Worm (Caenorhabditis elegans) whole organism, early embryonic: ENCODE results near the gene popl-5.

Experiments used
- B0310.2 ChIP-seq: sonication (generic microtip); optimal IDR thresholded peaks from 2 replicates; lab custom pipeline; 2016; ENCODE audit warnings: mild to moderate bottlenecking, missing genetic modification characterization, missing compliant biosample characterization
- aly-1 ChIP-seq: sonication (generic microtip); optimal IDR thresholded peaks from 2 replicates; lab custom pipeline; 2016; ENCODE audit warnings: missing genetic modification characterization, missing compliant biosample characterization
- ama-1 ChIP-seq: fragments of 150-350 bp; optimal IDR thresholded peaks from 2 replicates; lab custom pipeline; 2014
- ceh-13 ChIP-seq: fragments of 200-800 bp; sonication (Bioruptor generic); optimal IDR thresholded peaks from 2 replicates; lab custom pipeline; 2018; ENCODE audit warnings: mild to moderate bottlenecking, missing genetic modification characterization, missing compliant biosample characterization
- ets-7 ChIP-seq: sonication (generic microtip); optimal IDR thresholded peaks from 2 replicates; lab custom pipeline; 2016; ENCODE audit warnings: missing genotype, missing genetic modification characterization, missing compliant biosample characterization
- flt-1 ChIP-seq: fragments of 200-800 bp; sonication (Bioruptor generic); IDR thresholded peaks from 2 replicates; pipeline ENCODE4 v1.3.6; 2022; ENCODE audit warnings: missing genetic modification characterization, missing compliant biosample characterization
- hmbx-1 ChIP-seq: sonication (generic microtip); optimal IDR thresholded peaks from 2 replicates; lab custom pipeline; 2016; ENCODE audit warnings: mild to moderate bottlenecking, missing genetic modification characterization, missing compliant biosample characterization
- hmg-4 ChIP-seq: fragments of 200-800 bp; sonication (Bioruptor generic); optimal IDR thresholded peaks from 2 replicates; lab custom pipeline; 2018; ENCODE audit warnings: mild to moderate bottlenecking, missing genetic modification characterization, missing compliant biosample characterization
- hnd-1 ChIP-seq: sonication (generic microtip); optimal IDR thresholded peaks from 2 replicates; lab custom pipeline; 2016; ENCODE audit warnings: missing genetic modification characterization, missing compliant biosample characterization
- pes-1 ChIP-seq: fragments of 200-800 bp; sonication (Bioruptor generic); IDR thresholded peaks from 2 replicates; pipeline ENCODE4 v1.3.6; 2022; ENCODE audit warnings: missing genetic modification reagents, missing genetic modification characterization, missing compliant biosample characterization
- scrt-1 ChIP-seq: fragments of 200-800 bp; sonication (Bioruptor generic); IDR thresholded peaks from 2 replicates; pipeline ENCODE4 v1.3.6; 2022; ENCODE audit warnings: missing genetic modification characterization, missing compliant biosample characterization
- sea-1 ChIP-seq: fragments of 200-800 bp; sonication (Bioruptor generic); conservative IDR thresholded peaks from 2 replicates; pipeline ENCODE4 v1.3.6; 2022; ENCODE audit warnings: missing genetic modification characterization, missing compliant biosample characterization
- tbx-37 ChIP-seq: fragments of 200-800 bp; sonication (Bioruptor generic); conservative IDR thresholded peaks from 2 replicates; pipeline ENCODE4 v1.3.6; 2022; ENCODE audit warnings: missing genetic modification reagents, missing genetic modification characterization, missing compliant biosample characterization
- tra-4 ChIP-seq: sonication (generic microtip); optimal IDR thresholded peaks from 2 replicates; lab custom pipeline; 2017; ENCODE audit warnings: missing genetic modification characterization, missing compliant biosample characterization

DNA sequence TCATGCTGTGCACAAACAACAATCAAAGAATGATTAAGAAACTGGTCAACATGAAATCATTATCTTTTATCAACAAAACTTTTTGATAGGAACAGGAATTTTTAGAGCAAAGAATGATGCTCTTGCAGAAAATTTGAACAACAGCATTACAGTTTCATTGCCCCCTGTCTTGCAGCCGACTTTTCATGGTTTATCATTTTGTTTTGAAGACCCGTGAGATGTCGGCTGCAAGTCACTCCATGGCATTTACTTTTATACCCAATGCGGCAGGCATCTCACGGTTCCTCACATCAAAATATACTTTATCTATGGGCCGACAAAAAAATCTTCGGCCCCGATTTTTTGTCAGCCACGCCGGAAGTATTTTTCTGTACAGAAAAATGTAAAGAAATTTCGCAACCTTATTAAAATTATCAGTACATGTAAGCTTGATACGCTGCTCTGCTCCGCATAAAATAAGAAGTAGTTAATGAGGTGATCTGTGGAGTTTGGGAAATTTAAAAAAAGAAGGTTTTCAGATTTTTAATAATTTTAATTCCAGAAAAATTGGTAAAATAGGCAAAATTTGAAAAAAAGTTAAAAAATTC is 43.6 kb downstream of the popl-5 start:
- TF ChIP-seq pes-1 (GFP tag; lab: Robert Waterston, UW) (no peak), hnd-1 (tag; lab: Kevin White, UChicago) (no peak), ama-1 (lab: Kevin White, UChicago) (no peak), B0310.2 (tag; lab: Kevin White, UChicago) (no peak), sea-1 (no peak), flt-1 (GFP tag; lab: Robert Waterston, UW) (no peak), ceh-13 (GFP tag; lab: Kevin White, UChicago) (no peak), ets-7 (tag; lab: Kevin White, UChicago) (no peak), hmbx-1 (tag; lab: Kevin White, UChicago) (no peak), scrt-1 (GFP tag; lab: Robert Waterston, UW) (no peak), tbx-37 (GFP tag; lab: Robert Waterston, UW) (no peak), tra-4 (no peak), hmg-4 (GFP tag; lab: Kevin White, UChicago) (no peak), aly-1 (tag; lab: Kevin White, UChicago) (no peak)
